Fruit fly (Drosophila melanogaster): ENCODE results near the gene mtSSB.

The mtSSB gene

DNA sequence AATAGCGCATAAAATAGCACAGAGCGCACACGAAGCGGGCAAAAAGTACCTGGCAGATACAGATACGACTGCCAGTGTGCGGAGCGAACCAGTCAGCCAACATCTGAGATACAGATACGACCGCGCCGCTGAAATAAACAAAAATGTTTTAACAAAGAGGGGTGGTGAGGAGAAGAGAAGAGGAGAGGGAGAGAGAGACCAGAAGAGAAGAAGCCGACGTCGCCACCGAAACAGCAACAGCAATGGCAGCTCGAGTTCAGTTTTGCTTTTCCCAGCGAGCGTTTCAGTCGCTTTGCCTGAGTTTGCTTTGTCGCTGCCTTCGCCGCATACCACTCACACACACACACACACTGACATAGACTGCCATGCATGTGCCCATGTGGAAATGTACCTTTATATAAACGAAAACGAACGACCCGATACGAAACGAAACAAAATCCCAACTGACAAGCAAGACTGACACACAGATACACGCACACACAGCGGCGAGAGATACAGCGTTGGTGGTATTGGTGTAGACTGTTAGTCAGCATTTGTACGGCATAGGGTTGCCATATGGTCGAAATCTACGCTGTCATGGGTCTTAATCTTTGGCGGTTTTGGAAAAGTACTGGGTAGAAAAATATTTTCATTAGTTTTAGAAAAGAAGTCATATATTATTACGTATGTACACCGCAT is 36.2 kb upstream of the mtSSB start (continued):
- peak; percentile 56 for TF ChIP-seq lz (GFP tag; optimal IDR thresholded peaks at IDR 0.05)
- TF ChIP-seq eg (GFP tag; IDR thresholded peaks at IDR 0.05), result no peak
- peak; percentile 14 for TF ChIP-seq Eip75B (GFP tag; optimal IDR thresholded peaks at IDR 0.05)
- TF ChIP-seq ss (GFP tag; optimal IDR thresholded peaks at IDR 0.05), result peak; percentile 41 to 48
- peak; percentile 32 for TF ChIP-seq fd59A (GFP tag; optimal IDR thresholded peaks at IDR 0.05)
- peak; percentile 64 for TF ChIP-seq dsx (GFP tag; optimal IDR thresholded peaks at IDR 0.05; ENCODE audit: poor library complexity, severe bottlenecking)
- peak; percentile 33 for TF ChIP-seq CG10631 (GFP tag; optimal IDR thresholded peaks at IDR 0.05)
- no peak for TF ChIP-seq CG6808 (GFP tag; optimal IDR thresholded peaks at IDR 0.05)
- peak; percentile 56 for TF ChIP-seq pdm3 (GFP tag; optimal IDR thresholded peaks at IDR 0.05)
- TF ChIP-seq fd85E (GFP tag; optimal IDR thresholded peaks at IDR 0.05), result no peak
- peak; percentile 26 for TF ChIP-seq CG1621 (tag; optimal IDR thresholded peaks at IDR 0.05)
- peak; percentile 80 for TF ChIP-seq Sox14 (GFP tag; optimal IDR thresholded peaks at IDR 0.05)
- TF ChIP-seq dac (GFP tag; optimal IDR thresholded peaks at IDR 0.05), result no peak
- TF ChIP-seq CG11902 (GFP tag; optimal IDR thresholded peaks at IDR 0.05), result peak; percentile 29
- peak; percentile 21 for TF ChIP-seq CG34406 (GFP tag; optimal IDR thresholded peaks at IDR 0.05)
- peak; percentile 28 for TF ChIP-seq CG8632 (GFP tag; optimal IDR thresholded peaks at IDR 0.05)

DNA sequence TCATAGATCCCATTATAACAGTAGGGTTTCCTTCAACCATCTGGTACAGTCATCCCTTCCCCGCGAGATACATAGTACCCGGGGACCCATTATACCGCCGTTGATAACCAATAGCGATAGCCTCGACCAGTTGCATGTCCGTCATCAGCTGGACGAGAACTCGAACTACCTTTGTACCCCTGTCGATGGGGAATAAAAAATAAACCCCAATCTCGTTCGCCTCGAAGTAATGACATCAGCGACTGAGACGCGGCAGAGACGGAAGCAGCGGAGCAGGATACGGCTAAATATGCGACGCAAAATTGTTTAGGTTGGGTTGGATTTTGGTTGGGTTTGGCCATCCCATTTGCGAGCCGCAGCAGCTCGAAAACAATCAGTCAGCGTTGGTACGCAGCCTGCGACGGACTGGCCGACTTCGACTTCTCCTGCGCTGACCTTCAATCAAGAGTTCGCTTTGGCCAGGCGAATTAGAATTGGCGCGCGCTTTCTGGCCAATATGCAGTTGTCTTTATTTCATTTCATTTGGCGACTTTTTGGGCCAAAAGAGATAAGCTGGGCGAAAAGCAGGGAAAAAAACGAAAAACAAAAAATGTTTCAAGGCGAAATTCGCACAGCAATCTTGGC is 35.5 kb upstream of the mtSSB start:
- TF ChIP-seq Sox14 (GFP tag; optimal IDR thresholded peaks at IDR 0.05) (no peak), dsx (GFP tag; optimal IDR thresholded peaks at IDR 0.05; ENCODE audit: poor library complexity, severe bottlenecking) (peak; percentile 37), CG8319 (GFP tag; optimal IDR thresholded peaks at IDR 0.05) (no peak), svp (GFP tag) (peak; percentile 76), Lpt (GFP tag; optimal IDR thresholded peaks at IDR 0.05) (no peak), CG9139 (GFP tag; optimal IDR thresholded peaks at IDR 0.05) (no peak), ss (GFP tag; optimal IDR thresholded peaks at IDR 0.05) (peak in 1 of 2 experiments; percentile 18), Hr39 (GFP tag; optimal IDR thresholded peaks at IDR 0.05) (peak; percentile 27), Eip78C (GFP tag) (peak; percentile 61), CG1621 (tag; optimal IDR thresholded peaks at IDR 0.05) (peak; percentile 39), Gug (GFP tag; IDR thresholded peaks at IDR 0.05) (no peak), lz (GFP tag; optimal IDR thresholded peaks at IDR 0.05) (peak; percentile 8), CG32006 (GFP tag; optimal IDR thresholded peaks at IDR 0.05) (no peak), CG11762 (GFP tag; optimal IDR thresholded peaks at IDR 0.05; ENCODE audit: insufficient read depth) (no peak), cyc (GFP tag; optimal IDR thresholded peaks at IDR 0.05) (peak; percentile 36), esn (GFP tag; optimal IDR thresholded peaks at IDR 0.05) (peak; percentile 36), vri (GFP tag; optimal IDR thresholded peaks at IDR 0.05) (peak; percentile 73)

DNA sequence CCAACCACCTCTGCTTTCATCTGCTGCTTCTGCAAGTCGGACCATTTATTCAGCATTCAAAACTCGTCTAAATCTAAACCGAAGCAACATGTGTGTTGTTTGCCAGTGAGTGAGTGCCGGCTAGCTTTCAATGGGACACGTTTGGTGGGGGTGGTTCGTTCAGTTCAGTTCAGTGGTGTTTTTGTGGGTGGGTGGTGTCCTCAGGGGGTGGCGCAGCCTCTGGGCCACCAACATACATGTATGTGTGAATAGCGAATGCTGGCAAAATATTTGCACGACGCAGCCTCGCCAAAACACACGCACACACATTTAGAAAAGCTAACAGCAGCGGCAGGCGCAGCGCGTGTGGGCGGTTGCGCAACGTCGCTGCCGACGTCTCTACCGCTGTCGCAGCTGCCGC is 34.3 kb upstream of the mtSSB start:
- TF ChIP-seq spab (GFP tag; optimal IDR thresholded peaks at IDR 0.05) (no peak), vri (GFP tag; optimal IDR thresholded peaks at IDR 0.05) (peak; percentile 10)

DNA sequence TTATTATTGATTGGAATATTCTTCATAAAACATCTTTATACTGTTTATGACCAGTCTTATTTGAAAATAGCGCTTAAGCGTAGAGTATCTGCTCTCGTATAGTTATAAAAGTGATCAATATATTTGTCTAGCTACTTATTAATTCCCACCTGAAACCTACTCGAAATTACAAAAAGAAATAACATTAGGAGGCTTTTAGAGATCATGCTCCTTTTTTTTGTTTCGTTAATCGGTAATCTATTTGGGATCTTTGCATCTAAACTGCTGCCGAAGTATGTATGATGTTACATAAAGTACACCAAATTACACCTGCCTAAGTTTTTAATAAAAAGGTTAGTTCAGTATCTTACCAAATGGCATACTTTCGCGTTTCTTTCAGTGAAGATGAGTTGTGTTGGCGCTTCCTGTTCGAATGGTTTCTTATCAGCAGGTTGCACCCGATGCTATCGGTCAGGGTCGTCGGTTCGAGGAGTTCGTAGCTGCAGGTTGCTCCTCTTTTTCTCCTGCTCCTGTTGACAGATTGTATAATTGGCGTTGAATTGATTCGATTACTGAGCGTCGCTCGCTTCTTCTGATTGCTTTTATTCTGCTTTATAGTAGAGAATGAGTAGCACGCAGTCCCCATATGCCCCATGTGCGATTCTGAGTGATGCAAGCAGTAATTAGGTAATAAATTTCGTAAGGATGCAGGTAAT is 33.1 kb upstream of the mtSSB start:
- TF ChIP-seq CG3919 (GFP tag; optimal IDR thresholded peaks at IDR 0.05), result peak; percentile 33
- TF ChIP-seq esn (GFP tag; optimal IDR thresholded peaks at IDR 0.05), result peak; percentile 48
- TF ChIP-seq CG32006 (GFP tag; optimal IDR thresholded peaks at IDR 0.05), result peak; percentile 55
- no peak for TF ChIP-seq dsx (GFP tag; optimal IDR thresholded peaks at IDR 0.05; ENCODE audit: poor library complexity, severe bottlenecking)
- TF ChIP-seq CG7368 (GFP tag; optimal IDR thresholded peaks at IDR 0.05), result peak; percentile 22
- TF ChIP-seq Met (GFP tag; optimal IDR thresholded peaks at IDR 0.05), result peak; percentile 57
- no peak for TF ChIP-seq CG6163 (GFP tag; IDR thresholded peaks at IDR 0.05)
- TF ChIP-seq topi (GFP tag; optimal IDR thresholded peaks at IDR 0.05), result peak; percentile 35
- TF ChIP-seq Lpt (GFP tag; optimal IDR thresholded peaks at IDR 0.05), result no peak
- TF ChIP-seq CG10669 (GFP tag; optimal IDR thresholded peaks at IDR 0.05), result peak; percentile 29
- peak; percentile 90 for TF ChIP-seq Eip78C (GFP tag)
- peak; percentile 99 for TF ChIP-seq svp (GFP tag)
- no peak for TF ChIP-seq CG1621 (tag; optimal IDR thresholded peaks at IDR 0.05)
- peak; percentile 43 for TF ChIP-seq lz (GFP tag; optimal IDR thresholded peaks at IDR 0.05)
- TF ChIP-seq achi (GFP tag; optimal IDR thresholded peaks at IDR 0.05), result peak; percentile 32
- TF ChIP-seq CG11294 (GFP tag; IDR thresholded peaks at IDR 0.05), result no peak
- TF ChIP-seq CG11902 (GFP tag; optimal IDR thresholded peaks at IDR 0.05), result no peak
- TF ChIP-seq Ets96B (tag; optimal IDR thresholded peaks at IDR 0.05), result peak; percentile 50
- peak; percentile 37 for TF ChIP-seq Eip75B (GFP tag; optimal IDR thresholded peaks at IDR 0.05)
- TF ChIP-seq dac (GFP tag; optimal IDR thresholded peaks at IDR 0.05), result no peak
- TF ChIP-seq Hr39 (GFP tag; optimal IDR thresholded peaks at IDR 0.05), result peak; percentile 42
- TF ChIP-seq Sox15 (GFP tag; optimal IDR thresholded peaks at IDR 0.05), result no peak
- no peak for TF ChIP-seq ss (GFP tag; optimal IDR thresholded peaks at IDR 0.05)
- no peak for TF ChIP-seq CG9139 (GFP tag; optimal IDR thresholded peaks at IDR 0.05)
- TF ChIP-seq fd85E (GFP tag; optimal IDR thresholded peaks at IDR 0.05), result no peak
- TF ChIP-seq CG6792 (GFP tag; optimal IDR thresholded peaks at IDR 0.05), result peak; percentile 9
